Fruit fly (Drosophila melanogaster) whole organism, adult: Measurements from ENCODE around the gene Irk2.

Source experiments
- CG11617 ChIP-seq: fragments of 200-800 bp; sonication (Bioruptor generic); optimal IDR thresholded peaks from 2 replicates; lab custom pipeline; 2017; ENCODE audit warnings: mild to moderate bottlenecking, missing biosample characterization, missing genetic modification reagents, missing genetic modification characterization
- CG12768 ChIP-seq: fragments of 200-800 bp; sonication (Bioruptor generic); optimal IDR thresholded peaks from 2 replicates; lab custom pipeline; 2017; ENCODE audit warnings: missing biosample characterization, missing genetic modification characterization, mild to moderate bottlenecking, moderate library complexity, missing genetic modification reagents
- CG14711 ChIP-seq: fragments of 200-800 bp; sonication (Bioruptor generic); optimal IDR thresholded peaks from 2 replicates; lab custom pipeline; 2018; ENCODE audit warnings: missing biosample characterization, mild to moderate bottlenecking, missing genetic modification characterization, moderate library complexity
- CG1620 ChIP-seq: fragments of 200-800 bp; sonication (Bioruptor generic); optimal IDR thresholded peaks from 2 replicates; lab custom pipeline; 2016; ENCODE audit warnings: missing biosample characterization, missing genetic modification characterization
- CG33017 ChIP-seq: fragments of 200-800 bp; sonication (Bioruptor generic); optimal IDR thresholded peaks from 2 replicates; lab custom pipeline; 2018; ENCODE audit warnings: missing biosample characterization, mild to moderate bottlenecking, missing genetic modification characterization, moderate library complexity
- CG5204 ChIP-seq: fragments of 200-800 bp; sonication (Bioruptor generic); optimal IDR thresholded peaks from 2 replicates; lab custom pipeline; 2016; ENCODE audit warnings: missing biosample characterization, missing genetic modification characterization
- CG7045 ChIP-seq: fragments of 200-800 bp; sonication (Bioruptor generic); optimal IDR thresholded peaks from 2 replicates; lab custom pipeline; 2017; ENCODE audit warnings: missing biosample characterization, mild to moderate bottlenecking, missing genetic modification characterization
- CG7101 ChIP-seq: fragments of 200-800 bp; sonication (Bioruptor generic); optimal IDR thresholded peaks from 2 replicates; lab custom pipeline; 2018; ENCODE audit warnings: missing biosample characterization, mild to moderate bottlenecking, missing genetic modification characterization, moderate library complexity
- Clk ChIP-seq: fragments of 200-800 bp; sonication (Bioruptor generic); optimal IDR thresholded peaks from 2 replicates; lab custom pipeline; 2017; ENCODE audit warnings: missing biosample characterization, missing genetic modification characterization
- Crg-1 ChIP-seq: fragments of 200-800 bp; sonication (Bioruptor generic); optimal IDR thresholded peaks from 2 replicates; lab custom pipeline; 2016; ENCODE audit warnings: missing biosample characterization, missing genetic modification characterization
- Hr96 ChIP-seq: fragments of 200-800 bp; sonication (Bioruptor generic); optimal IDR thresholded peaks from 2 replicates; lab custom pipeline; 2016; ENCODE audit warnings: missing biosample characterization, missing genetic modification characterization
- Mnt ChIP-seq: fragments of 200-800 bp; sonication (Bioruptor generic); optimal IDR thresholded peaks from 2 replicates; lab custom pipeline; 2016; ENCODE audit warnings: missing biosample characterization, mild to moderate bottlenecking, missing genetic modification characterization
- bab1 ChIP-seq: fragments of 200-800 bp; sonication (Bioruptor generic); optimal IDR thresholded peaks from 3 replicates; lab custom pipeline; 2019; ENCODE audit warnings: missing biosample characterization, mild to moderate bottlenecking, missing genetic modification characterization, moderate library complexity
- cic ChIP-seq: fragments of 200-800 bp; sonication (Bioruptor generic); optimal IDR thresholded peaks from 2 replicates; lab custom pipeline; 2017; ENCODE audit warnings: missing biosample characterization, mild to moderate bottlenecking, missing genetic modification characterization, moderate library complexity
- cnc ChIP-seq, 2 experiments: fragments of >200 bp; optimal IDR thresholded peaks; 2 replicates each; lab custom pipeline; 2017
- kay ChIP-seq: fragments of 200-800 bp; sonication (Bioruptor generic); peaks from one replicate; lab custom pipeline; 2016; ENCODE audit warnings: missing biosample characterization, missing genetic modification characterization, borderline replicate concordance
- ovo ChIP-seq: fragments of 200-800 bp; sonication (Bioruptor generic); optimal IDR thresholded peaks from 2 replicates; lab custom pipeline; 2016; ENCODE audit warnings: missing biosample characterization, missing genetic modification characterization
- pad ChIP-seq: fragments of 200-800 bp; sonication (Bioruptor generic); optimal IDR thresholded peaks from 3 replicates; lab custom pipeline; 2017; ENCODE audit warnings: missing biosample characterization, missing genetic modification characterization, mild to moderate bottlenecking, moderate library complexity, missing genetic modification reagents
- tj ChIP-seq: fragments of 200-800 bp; sonication (Bioruptor generic); optimal IDR thresholded peaks from 3 replicates; lab custom pipeline; 2017; ENCODE audit warnings: missing biosample characterization, mild to moderate bottlenecking, missing genetic modification characterization, moderate library complexity
- toe ChIP-seq: fragments of 200-800 bp; sonication (Bioruptor generic); optimal IDR thresholded peaks from 2 replicates; lab custom pipeline; 2016; ENCODE audit warnings: missing biosample characterization, missing genetic modification characterization

The Irk2 gene

DNA sequence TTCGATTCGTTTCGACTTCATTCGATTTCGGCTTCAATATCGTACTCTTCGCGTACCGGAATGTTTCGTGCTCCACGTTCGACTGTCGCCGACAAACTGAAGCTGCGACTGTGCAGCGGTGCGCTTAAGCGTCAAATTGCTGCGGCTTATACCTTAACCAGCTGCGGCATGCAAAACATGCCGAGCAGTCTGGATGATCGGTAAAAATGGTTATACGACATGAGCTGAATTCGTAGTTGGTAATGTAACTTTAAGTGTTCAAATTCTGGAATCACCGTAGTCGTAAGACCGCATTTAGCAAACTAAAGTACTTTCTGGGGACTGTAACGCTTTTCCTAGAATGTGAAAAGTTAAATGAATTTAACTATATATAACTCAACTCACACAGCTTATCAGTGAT is 11.6 kb upstream of the Irk2 start, which contains the start of gene CG10175:
Gene CG10175, minus strand, starts transcription at position 101 of the 400 bp plus-strand sequence.
- TF ChIP-seq CG1620 (GFP tag; lab: Kevin White, UChicago) (no peak), Crg-1 (GFP tag; lab: Kevin White, UChicago) (no peak), CG7045 (GFP tag; lab: Kevin White, UChicago) (no peak), Hr96 (GFP tag; lab: Kevin White, UChicago) (no peak), CG5204 (no peak), bab1 (GFP tag; lab: Kevin White, UChicago) (no peak), Clk (no peak), CG7101 (tag; lab: Kevin White, UChicago) (no peak), toe (GFP tag; lab: Kevin White, UChicago) (no peak), Mnt (no peak), pad (no peak), CG14711 (tag; lab: Kevin White, UChicago) (no peak), ovo (GFP tag; lab: Kevin White, UChicago) (no peak), CG33017 (no peak), kay (no peak), cnc (optimal IDR thresholded peaks at IDR 0.05; lab: Kevin White, UChicago) (no peak), tj (GFP tag; lab: Kevin White, UChicago) (no peak), CG12768 (GFP tag; lab: Kevin White, UChicago) (no peak)

DNA sequence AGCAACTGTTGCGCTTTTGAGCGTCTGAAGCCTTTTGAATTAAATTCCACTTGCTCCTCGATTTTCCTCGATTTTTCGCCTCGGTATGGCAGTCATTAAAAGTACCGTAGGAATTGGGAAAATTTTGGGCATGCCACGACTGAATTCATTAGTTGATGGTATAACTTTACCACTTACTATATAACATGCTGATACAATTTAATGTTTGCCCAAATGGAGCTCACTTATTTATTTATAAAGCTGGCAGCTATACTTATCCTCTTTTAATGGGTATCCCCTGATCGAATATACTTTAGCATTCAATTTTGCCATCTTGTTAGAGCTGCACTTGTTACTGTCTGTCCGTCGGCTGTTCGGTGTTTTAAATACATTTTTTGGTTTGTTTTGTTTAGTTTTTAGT is 8.2 kb upstream of the Irk2 start:
- TF ChIP-seq tj (GFP tag; lab: Kevin White, UChicago) (no peak), pad (no peak)

dm6 chr3R:23526069-23526468 is 6.8 kb upstream of the Irk2 start:
- TF ChIP-seq cic (no peak), CG33017 (no peak), ovo (GFP tag; lab: Kevin White, UChicago) (no peak), bab1 (GFP tag; lab: Kevin White, UChicago) (no peak), Clk (no peak), CG11617 (GFP tag; lab: Kevin White, UChicago) (no peak), kay (no peak), pad (no peak), toe (GFP tag; lab: Kevin White, UChicago) (no peak), tj (GFP tag; lab: Kevin White, UChicago) (no peak), CG1620 (GFP tag; lab: Kevin White, UChicago) (no peak), CG14711 (tag; lab: Kevin White, UChicago) (no peak), cnc (optimal IDR thresholded peaks at IDR 0.05; lab: Kevin White, UChicago) (no peak), Crg-1 (GFP tag; lab: Kevin White, UChicago) (no peak)

- TF ChIP-seq ovo (GFP tag; lab: Kevin White, UChicago) (no peak), kay (no peak), CG5204 (no peak), CG14711 (tag; lab: Kevin White, UChicago) (no peak), CG33017 (no peak), CG12768 (GFP tag; lab: Kevin White, UChicago) (no peak), Mnt (no peak), CG7045 (GFP tag; lab: Kevin White, UChicago) (no peak), bab1 (GFP tag; lab: Kevin White, UChicago) (no peak), toe (GFP tag; lab: Kevin White, UChicago) (no peak)
Observed at dm6 chr3R:23522296-23522695, 3.1 kb upstream of the Irk2 start.

DNA sequence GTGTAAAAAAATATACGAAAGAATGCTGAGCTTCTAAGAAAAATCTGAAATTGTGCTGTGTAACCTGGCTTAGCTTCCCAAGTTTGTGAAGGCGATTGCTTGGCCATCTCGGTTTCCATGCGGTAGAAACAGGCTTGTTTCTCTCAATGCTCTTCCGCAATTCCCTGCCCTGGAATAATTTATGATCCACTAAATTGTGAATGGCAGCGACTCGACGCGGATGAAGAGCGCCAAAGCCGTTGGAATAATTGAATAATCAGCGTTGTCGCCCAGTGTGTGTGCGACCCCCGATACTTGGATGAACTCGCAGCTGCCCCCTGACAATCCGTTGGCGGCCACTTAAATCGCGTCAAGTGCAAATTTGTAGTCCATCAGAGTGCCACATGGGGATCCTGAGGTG is 2.2 kb upstream of the Irk2 start, which contains the start of gene CG10177:
Gene CG10177, minus strand, starts transcription at position 101 of the 400 bp plus-strand sequence.
- TF ChIP-seq ovo (GFP tag; lab: Kevin White, UChicago): no peak
- no peak for TF ChIP-seq cic
- no peak for TF ChIP-seq Crg-1 (GFP tag; lab: Kevin White, UChicago)
- no peak for TF ChIP-seq CG5204
- no peak for TF ChIP-seq Mnt
- TF ChIP-seq CG1620 (GFP tag; lab: Kevin White, UChicago): no peak
- TF ChIP-seq pad: no peak

- TF ChIP-seq toe (GFP tag; lab: Kevin White, UChicago) (no peak), CG12768 (GFP tag; lab: Kevin White, UChicago) (no peak), CG11617 (GFP tag; lab: Kevin White, UChicago) (no peak), CG14711 (tag; lab: Kevin White, UChicago) (no peak), bab1 (GFP tag; lab: Kevin White, UChicago) (no peak), CG33017 (no peak), Clk (no peak), CG5204 (no peak), Crg-1 (GFP tag; lab: Kevin White, UChicago) (no peak), pad (no peak), kay (no peak), CG7101 (tag; lab: Kevin White, UChicago) (no peak), ovo (GFP tag; lab: Kevin White, UChicago) (no peak), tj (GFP tag; lab: Kevin White, UChicago) (no peak), CG1620 (GFP tag; lab: Kevin White, UChicago) (no peak), Mnt (no peak)
Observed at dm6 chr3R:23511356-23511755, 7.9 kb downstream of the Irk2 start.

DNA sequence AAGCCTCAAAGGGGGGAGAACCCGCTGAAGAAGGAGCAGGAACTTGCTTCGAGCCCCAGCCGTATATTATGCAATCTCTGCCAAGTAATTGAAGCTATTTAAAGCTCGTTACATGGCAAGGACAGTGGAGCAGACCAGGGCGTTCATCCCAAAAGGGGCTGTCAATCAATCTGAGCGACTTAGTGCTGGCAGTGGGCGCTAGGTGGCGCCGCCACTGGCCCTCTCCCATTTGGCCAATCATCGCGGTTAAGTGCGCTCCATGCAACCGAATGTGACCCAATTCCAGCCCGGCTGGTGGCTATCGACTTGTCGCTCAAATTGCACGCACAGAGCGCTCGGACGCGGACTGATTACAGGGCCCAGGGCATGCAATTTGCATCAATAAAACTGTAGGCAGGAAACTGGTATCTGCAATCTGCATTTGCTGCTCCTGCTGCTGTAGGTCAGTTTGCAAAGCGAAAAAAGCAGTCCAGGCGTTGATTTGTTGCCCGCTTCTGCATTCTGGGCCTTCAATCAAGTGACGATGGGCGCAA is 9.8 kb downstream of the Irk2 start:
- TF ChIP-seq CG5204 (no peak), CG1620 (GFP tag; lab: Kevin White, UChicago) (no peak)
